Fruit fly (Drosophila melanogaster): ENCODE measurements around the gene senju.

- TF ChIP-seq Pif1A (GFP tag; optimal IDR thresholded peaks at IDR 0.05), result no peak
- no peak for TF ChIP-seq rn (GFP tag; IDR thresholded peaks at IDR 0.05)
- no peak for TF ChIP-seq CG9948 (tag; optimal IDR thresholded peaks at IDR 0.05)
- TF ChIP-seq CG13204 (GFP tag; optimal IDR thresholded peaks at IDR 0.05), result no peak
- no peak for TF ChIP-seq CG8159 (tag; optimal IDR thresholded peaks at IDR 0.05)
- TF ChIP-seq CG12605 (GFP tag; IDR thresholded peaks at IDR 0.05), result no peak
- no peak for TF ChIP-seq Snoo (tag; optimal IDR thresholded peaks at IDR 0.05)
- no peak for TF ChIP-seq CG10348 (GFP tag; IDR thresholded peaks at IDR 0.05)
- TF ChIP-seq CG14655 (GFP tag; optimal IDR thresholded peaks at IDR 0.05), result no peak
- TF ChIP-seq CG15710 (tag; optimal IDR thresholded peaks at IDR 0.05), result no peak
- no peak for TF ChIP-seq fd96Ca (GFP tag; IDR thresholded peaks at IDR 0.05)
- TF ChIP-seq gl (tag; optimal IDR thresholded peaks at IDR 0.05), result no peak
- no peak for TF ChIP-seq Ets98B (GFP tag; IDR thresholded peaks at IDR 0.05)
Observed at dm6 chr2L:5088649-5089270, 36.1 kb downstream of the senju start.
